Worm (Caenorhabditis elegans) whole organism, L2 larva: ENCODE results near the gene syp-1.

ENCODE experiments used
- C34F6.9 ChIP-seq: fragments of 150-350 bp; optimal IDR thresholded peaks from 2 replicates; lab custom pipeline; 2014; ENCODE audit warnings: missing biosample characterization, missing genetic modification characterization
- F13H6.1 ChIP-seq: sonication (generic microtip); optimal IDR thresholded peaks from 2 replicates; lab custom pipeline; 2016; ENCODE audit warnings: missing genetic modification characterization, missing compliant biosample characterization
- R02D3.7 ChIP-seq: fragments of 150-350 bp; optimal IDR thresholded peaks from 2 replicates; lab custom pipeline; 2014; ENCODE audit warnings: missing biosample characterization, missing genetic modification characterization
- Y55F3AM.14 ChIP-seq: fragments of 200-800 bp; sonication (Bioruptor generic); optimal IDR thresholded peaks from 2 replicates; lab custom pipeline; 2018; ENCODE audit warnings: mild to moderate bottlenecking, missing genetic modification characterization, missing compliant biosample characterization
- ZK546.5 ChIP-seq: sonication (generic microtip); optimal IDR thresholded peaks from 2 replicates; lab custom pipeline; 2017; ENCODE audit warnings: missing biosample characterization, missing genetic modification characterization
- alr-1 ChIP-seq: fragments of 150-350 bp; optimal IDR thresholded peaks from 2 replicates; lab custom pipeline; 2014; ENCODE audit warnings: missing biosample characterization, missing genetic modification characterization
- aly-2 ChIP-seq: fragments of 150-350 bp; optimal IDR thresholded peaks from 2 replicates; lab custom pipeline; 2014; ENCODE audit warnings: missing biosample characterization, missing genetic modification characterization
- ama-1 ChIP-seq: fragments of 150-350 bp; optimal IDR thresholded peaks from 2 replicates; lab custom pipeline; 2018; ENCODE audit warnings: inconsistent platforms
- blmp-1 ChIP-seq: sonication (generic microtip); optimal IDR thresholded peaks from 2 replicates; lab custom pipeline; 2017; ENCODE audit warnings: missing genetic modification characterization, mild to moderate bottlenecking, missing compliant biosample characterization, antibody characterized with exemption, moderate library complexity; ENCODE audit not compliant: insufficient read depth
- ceh-16 ChIP-seq: fragments of 150-350 bp; optimal IDR thresholded peaks from 2 replicates; lab custom pipeline; 2014; ENCODE audit warnings: missing biosample characterization, missing genetic modification characterization
- ceh-82 ChIP-seq: fragments of 150-350 bp; optimal IDR thresholded peaks from 2 replicates; lab custom pipeline; 2014; ENCODE audit warnings: missing biosample characterization, missing genetic modification characterization
- crh-2 ChIP-seq: sonication (generic microtip); optimal IDR thresholded peaks from 2 replicates; lab custom pipeline; 2017; ENCODE audit warnings: missing biosample characterization, missing genetic modification characterization
- dmd-4 ChIP-seq: sonication (generic microtip); optimal IDR thresholded peaks from 2 replicates; lab custom pipeline; 2017; ENCODE audit warnings: missing biosample characterization, missing genetic modification characterization
- egl-27 ChIP-seq: sonication (generic microtip); optimal IDR thresholded peaks from 3 replicates; lab custom pipeline; 2017; ENCODE audit warnings: missing biosample characterization, missing genetic modification reagents, missing genetic modification characterization
- elt-1 ChIP-seq: fragments of 150-350 bp; optimal IDR thresholded peaks from 2 replicates; lab custom pipeline; 2014; ENCODE audit warnings: missing biosample characterization, missing genetic modification characterization
- elt-3 ChIP-seq: sonication (generic microtip); optimal IDR thresholded peaks from 2 replicates; lab custom pipeline; 2017; ENCODE audit warnings: missing biosample characterization, missing genetic modification characterization
- fos-1 ChIP-seq: fragments of 150-350 bp; optimal IDR thresholded peaks from 2 replicates; lab custom pipeline; 2014; ENCODE audit warnings: missing biosample characterization, missing genetic modification characterization
- gmeb-1 ChIP-seq: fragments of 150-350 bp; optimal IDR thresholded peaks from 2 replicates; lab custom pipeline; 2014; ENCODE audit warnings: missing biosample characterization, missing genetic modification characterization
- lin-11 ChIP-seq: fragments of 150-350 bp; sonication (generic microtip); optimal IDR thresholded peaks from 2 replicates; lab custom pipeline; 2014; ENCODE audit warnings: missing biosample characterization, missing genetic modification characterization, inconsistent platforms, mixed read lengths
- lin-13 ChIP-seq: fragments of 150-350 bp; optimal IDR thresholded peaks from 2 replicates; lab custom pipeline; 2014; ENCODE audit warnings: missing biosample characterization, missing genetic modification reagents, missing genetic modification characterization
- lin-39 ChIP-seq: fragments of 150-350 bp; optimal IDR thresholded peaks from 2 replicates; lab custom pipeline; 2014; ENCODE audit warnings: missing biosample characterization, missing genetic modification reagents, missing genetic modification characterization
- lsy-2 ChIP-seq, 2 experiments: fragments of 150-350 bp in 1 of 2; sonication (generic microtip) in 1 of 2; optimal IDR thresholded peaks; 2 replicates each; lab custom pipeline; 2014 to 2017; ENCODE audit warnings: missing biosample characterization in 2 of 2, missing genetic modification characterization in 2 of 2
- mab-5 ChIP-seq: fragments of 150-350 bp; optimal IDR thresholded peaks from 2 replicates; lab custom pipeline; 2014; ENCODE audit warnings: missing biosample characterization, missing genetic modification characterization
- mbf-1 ChIP-seq: sonication (generic microtip); optimal IDR thresholded peaks from 2 replicates; lab custom pipeline; 2017; ENCODE audit warnings: missing biosample characterization, missing genetic modification characterization
- mdl-1 ChIP-seq, 2 experiments: fragments of 150-350 bp in 1 of 2; sonication (generic microtip) in 1 of 2; optimal IDR thresholded peaks; 2 replicates each; lab custom pipeline; 2017; ENCODE audit warnings: missing biosample characterization in 2 of 2, missing genetic modification characterization in 2 of 2
- nhr-10 ChIP-seq: sonication (generic microtip); optimal IDR thresholded peaks from 2 replicates; lab custom pipeline; 2017; ENCODE audit warnings: missing biosample characterization, missing genetic modification characterization
- nhr-11 ChIP-seq: fragments of 150-350 bp; optimal IDR thresholded peaks from 2 replicates; lab custom pipeline; 2014; ENCODE audit warnings: missing biosample characterization, missing genetic modification characterization
- nhr-12 ChIP-seq: fragments of 150-350 bp; optimal IDR thresholded peaks from 2 replicates; lab custom pipeline; 2014; ENCODE audit warnings: missing biosample characterization, missing genetic modification characterization
- nhr-129 ChIP-seq: fragments of 150-350 bp; optimal IDR thresholded peaks from 2 replicates; lab custom pipeline; 2014; ENCODE audit warnings: missing biosample characterization, missing genetic modification characterization
- nhr-21 ChIP-seq: fragments of 150-350 bp; optimal IDR thresholded peaks from 2 replicates; lab custom pipeline; 2014; ENCODE audit warnings: missing biosample characterization, missing genetic modification characterization
- nhr-23 ChIP-seq: fragments of 150-350 bp; optimal IDR thresholded peaks from 2 replicates; lab custom pipeline; 2014; ENCODE audit warnings: missing biosample characterization, missing genetic modification reagents, missing genetic modification characterization
- nhr-237 ChIP-seq: fragments of 150-350 bp; optimal IDR thresholded peaks from 2 replicates; lab custom pipeline; 2014; ENCODE audit warnings: missing biosample characterization, missing genetic modification characterization
- nhr-25 ChIP-seq: fragments of 150-350 bp; sonication (generic microtip); optimal IDR thresholded peaks from 3 replicates; lab custom pipeline; 2014; ENCODE audit warnings: missing biosample characterization, missing genetic modification characterization
- nhr-6 ChIP-seq: fragments of 150-350 bp; optimal IDR thresholded peaks from 2 replicates; lab custom pipeline; 2014; ENCODE audit warnings: missing biosample characterization, missing genetic modification characterization
- nhr-77 ChIP-seq: fragments of 150-350 bp; optimal IDR thresholded peaks from 2 replicates; lab custom pipeline; 2014; ENCODE audit warnings: missing biosample characterization, missing genetic modification characterization
- peb-1 ChIP-seq: fragments of 150-350 bp; optimal IDR thresholded peaks from 2 replicates; lab custom pipeline; 2014; ENCODE audit warnings: missing biosample characterization, missing genetic modification characterization
- sem-4 ChIP-seq: fragments of 150-350 bp; optimal IDR thresholded peaks from 2 replicates; lab custom pipeline; 2014; ENCODE audit warnings: missing biosample characterization, missing genetic modification reagents, missing genetic modification characterization
- skn-1 ChIP-seq: sonication (generic microtip); optimal IDR thresholded peaks from 2 replicates; lab custom pipeline; 2017; ENCODE audit warnings: missing biosample characterization, missing genetic modification characterization
- sma-3 ChIP-seq: sonication (generic microtip); optimal IDR thresholded peaks from 2 replicates; lab custom pipeline; 2016; ENCODE audit warnings: missing genetic modification reagents, missing genetic modification characterization, missing compliant biosample characterization
- sma-9 ChIP-seq, 2 experiments: fragments of 150-350 bp in 1 of 2; sonication (generic microtip) in 1 of 2; optimal IDR thresholded peaks; 2 replicates each; lab custom pipeline; 2014 to 2016; ENCODE audit warnings: missing genetic modification characterization in 2 of 2, mild to moderate bottlenecking in 1 of 2, missing biosample characterization in 1 of 2, missing compliant biosample characterization in 1 of 2, missing genetic modification reagents in 1 of 2, moderate library complexity in 1 of 2
- snpc-4 ChIP-seq: fragments of 150-350 bp; optimal IDR thresholded peaks from 2 replicates; lab custom pipeline; 2014; ENCODE audit warnings: missing biosample characterization, missing genetic modification characterization
- unc-39 ChIP-seq: fragments of 150-350 bp; optimal IDR thresholded peaks from 2 replicates; lab custom pipeline; 2014; ENCODE audit warnings: missing biosample characterization, missing genetic modification characterization
- unc-55 ChIP-seq: fragments of 150-350 bp; sonication (generic microtip); optimal IDR thresholded peaks from 3 replicates; lab custom pipeline; 2014; ENCODE audit warnings: missing biosample characterization, missing genetic modification reagents, missing genetic modification characterization
- unc-62 ChIP-seq: fragments of 150-350 bp; optimal IDR thresholded peaks from 2 replicates; lab custom pipeline; 2014; ENCODE audit warnings: missing biosample characterization, missing genetic modification reagents, missing genetic modification characterization
- zag-1 ChIP-seq: fragments of 150-350 bp; optimal IDR thresholded peaks from 2 replicates; lab custom pipeline; 2014; ENCODE audit warnings: missing biosample characterization, missing genetic modification characterization
- ztf-1 ChIP-seq: fragments of 200-800 bp; sonication (Bioruptor generic); conservative IDR thresholded peaks from 2 replicates; pipeline ENCODE4 v1.3.6; 2022; ENCODE audit warnings: missing genetic modification characterization, missing compliant biosample characterization
- ztf-11 ChIP-seq: sonication (generic microtip); optimal IDR thresholded peaks from 2 replicates; lab custom pipeline; 2017; ENCODE audit warnings: missing biosample characterization, missing genetic modification characterization
- ztf-4 ChIP-seq: fragments of 150-350 bp; optimal IDR thresholded peaks from 2 replicates; lab custom pipeline; 2014; ENCODE audit warnings: missing biosample characterization, missing genetic modification characterization

The syp-1 gene

DNA sequence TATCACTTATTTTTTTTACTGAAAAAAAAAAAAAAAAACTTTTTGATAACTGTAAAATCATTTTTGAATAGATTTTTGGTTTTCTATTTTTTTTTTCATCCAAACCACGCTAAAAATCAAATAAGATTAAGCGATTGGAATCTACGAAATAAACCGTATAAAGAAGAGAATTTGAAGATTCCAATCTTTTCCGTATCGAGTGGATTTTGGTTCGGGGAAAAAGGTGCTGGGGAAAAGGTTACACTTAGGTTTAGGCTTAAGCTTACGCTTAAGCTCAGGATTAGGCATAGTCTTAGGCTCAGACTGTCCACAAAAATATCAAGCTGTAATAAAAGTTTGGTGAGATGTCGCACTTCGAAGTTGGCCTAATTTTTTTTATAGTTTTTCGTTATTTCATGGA, 8.3 kb upstream of the syp-1 start, which contains the start of gene F13A7.12:
Gene F13A7.12 (plus strand): TSS at position 301 of the 400 bp plus-strand sequence.
- TF ChIP-seq gmeb-1 (tag; lab: Kevin White, UChicago), result no peak

DNA sequence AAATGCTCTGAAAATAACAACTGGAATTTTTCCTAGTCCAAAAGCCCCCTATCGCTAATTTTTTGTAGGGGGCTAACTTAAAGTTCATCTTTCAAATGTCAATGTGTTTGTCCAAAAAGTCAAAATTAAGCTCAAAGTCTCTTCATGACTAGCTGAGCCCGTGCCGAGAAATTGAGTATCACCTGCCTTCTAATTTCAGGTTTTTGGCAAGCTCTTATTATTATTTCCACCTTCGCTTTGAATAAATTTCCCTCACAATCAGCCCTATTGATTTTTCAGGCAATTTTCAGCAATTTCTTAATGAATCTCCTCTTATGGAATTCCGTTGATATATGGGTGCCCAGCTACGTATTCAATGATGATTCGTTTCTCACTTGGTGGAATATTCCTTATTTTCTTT, 4.7 kb upstream of the syp-1 start, which contains the start of gene sre-36:
Gene sre-36 (plus strand): TSS at position 301 of the 400 bp plus-strand sequence.
- no peak for TF ChIP-seq mbf-1
- no peak for TF ChIP-seq nhr-129 (tag; lab: Kevin White, UChicago)
- no peak for TF ChIP-seq skn-1 (tag; lab: Kevin White, UChicago)
- no peak for TF ChIP-seq nhr-237 (tag; lab: Kevin White, UChicago)
- no peak for TF ChIP-seq mab-5
- no peak for TF ChIP-seq nhr-6 (tag; lab: Kevin White, UChicago)
- no peak for TF ChIP-seq nhr-11 (tag; lab: Kevin White, UChicago)
- TF ChIP-seq blmp-1, result no peak
- TF ChIP-seq ceh-82, result no peak
- TF ChIP-seq ztf-11 (tag; lab: Kevin White, UChicago), result no peak
- no peak for TF ChIP-seq lsy-2 (tag; optimal IDR thresholded peaks at IDR 0.05; lab: Kevin White, UChicago)
- no peak for TF ChIP-seq unc-62 (GFP tag; lab: Kevin White, UChicago)
- no peak for TF ChIP-seq ztf-4
- no peak for TF ChIP-seq mdl-1 (tag; optimal IDR thresholded peaks at IDR 0.05; lab: Kevin White, UChicago)
- no peak for TF ChIP-seq snpc-4 (tag; lab: Kevin White, UChicago)
- TF ChIP-seq lin-11 (tag; lab: Kevin White, UChicago), result no peak

DNA sequence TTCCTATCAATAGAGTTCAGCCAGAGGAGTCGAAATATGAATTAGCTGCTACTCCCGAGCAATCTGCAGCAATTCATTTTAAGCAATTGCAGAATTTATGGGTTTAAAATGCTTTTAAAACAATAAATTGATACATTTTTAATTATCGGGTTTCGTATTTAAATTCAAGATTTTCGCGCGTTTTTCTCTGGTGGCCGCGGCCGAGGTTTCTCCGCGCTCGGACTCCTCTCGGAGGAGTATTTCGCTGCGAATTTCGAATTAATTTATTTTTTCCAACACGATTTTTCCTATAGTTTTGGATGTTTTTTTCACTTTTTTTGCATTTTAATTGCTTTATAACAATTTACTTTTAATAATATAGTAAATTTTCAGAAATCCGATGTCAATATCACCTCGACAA, 2.6 kb upstream of the syp-1 start, which contains the start of gene F13A7.14:
Gene F13A7.14 (plus strand): TSS at position 373 of the 400 bp plus-strand sequence.
- TF ChIP-seq nhr-10 (tag; lab: Kevin White, UChicago) (peak; percentile 40), mbf-1 (no peak), nhr-21 (peak; percentile 76), sma-3 (GFP tag; lab: Kevin White, UChicago) (peak; percentile 89), C34F6.9 (tag; lab: Kevin White, UChicago) (peak; percentile 72), nhr-237 (tag; lab: Kevin White, UChicago) (no peak), unc-55 (peak; percentile 85), elt-1 (tag; lab: Kevin White, UChicago) (no peak), nhr-129 (tag; lab: Kevin White, UChicago) (no peak), Y55F3AM.14 (GFP tag; lab: Kevin White, UChicago) (no peak), ama-1 (no peak), lin-11 (tag; lab: Kevin White, UChicago) (peak; percentile 64), lsy-2 (tag; optimal IDR thresholded peaks at IDR 0.05; lab: Kevin White, UChicago) (peak; percentile 58 to 83), nhr-77 (tag; lab: Kevin White, UChicago) (no peak), peb-1 (no peak), nhr-6 (tag; lab: Kevin White, UChicago) (no peak), sma-9 (GFP tag; optimal IDR thresholded peaks at IDR 0.05; lab: Kevin White, UChicago) (peak; percentile 94), sma-9 (tag; optimal IDR thresholded peaks at IDR 0.05; lab: Kevin White, UChicago) (no peak), elt-3 (no peak), mab-5 (peak; percentile 41), lin-39 (no peak), blmp-1 (peak; percentile 16), egl-27 (tag; lab: Kevin White, UChicago) (peak; percentile 61), nhr-25 (tag; lab: Kevin White, UChicago) (peak; percentile 68), nhr-23 (tag; lab: Kevin White, UChicago) (no peak), unc-62 (GFP tag; lab: Kevin White, UChicago) (no peak), ztf-11 (tag; lab: Kevin White, UChicago) (no peak), ceh-82 (no peak), crh-2 (tag; lab: Kevin White, UChicago) (peak; percentile 75), zag-1 (tag; lab: Kevin White, UChicago) (no peak), nhr-11 (tag; lab: Kevin White, UChicago) (no peak), alr-1 (tag; lab: Kevin White, UChicago) (no peak), ztf-4 (peak; percentile 28), sem-4 (peak; percentile 58), fos-1 (tag; lab: Kevin White, UChicago) (peak; percentile 4), gmeb-1 (tag; lab: Kevin White, UChicago) (peak; percentile 97), F13H6.1 (tag; lab: Kevin White, UChicago) (peak; percentile 80), R02D3.7 (tag; lab: Kevin White, UChicago) (peak; percentile 33), nhr-12 (tag; lab: Kevin White, UChicago) (no peak), ztf-1 (GFP tag; lab: Robert Waterston, UW) (no peak), unc-39 (no peak), aly-2 (tag; lab: Kevin White, UChicago) (no peak), dmd-4 (tag; lab: Kevin White, UChicago) (no peak), mdl-1 (tag; optimal IDR thresholded peaks at IDR 0.05; lab: Kevin White, UChicago) (no peak), lin-13 (GFP tag; lab: Kevin White, UChicago) (peak; percentile 79), snpc-4 (tag; lab: Kevin White, UChicago) (no peak), ceh-16 (tag; lab: Kevin White, UChicago) (peak; percentile 77), skn-1 (tag; lab: Kevin White, UChicago) (no peak), ZK546.5 (tag; lab: Kevin White, UChicago) (no peak)
